Worm (Caenorhabditis elegans): ENCODE results near the gene mtrr-1.

DNA sequence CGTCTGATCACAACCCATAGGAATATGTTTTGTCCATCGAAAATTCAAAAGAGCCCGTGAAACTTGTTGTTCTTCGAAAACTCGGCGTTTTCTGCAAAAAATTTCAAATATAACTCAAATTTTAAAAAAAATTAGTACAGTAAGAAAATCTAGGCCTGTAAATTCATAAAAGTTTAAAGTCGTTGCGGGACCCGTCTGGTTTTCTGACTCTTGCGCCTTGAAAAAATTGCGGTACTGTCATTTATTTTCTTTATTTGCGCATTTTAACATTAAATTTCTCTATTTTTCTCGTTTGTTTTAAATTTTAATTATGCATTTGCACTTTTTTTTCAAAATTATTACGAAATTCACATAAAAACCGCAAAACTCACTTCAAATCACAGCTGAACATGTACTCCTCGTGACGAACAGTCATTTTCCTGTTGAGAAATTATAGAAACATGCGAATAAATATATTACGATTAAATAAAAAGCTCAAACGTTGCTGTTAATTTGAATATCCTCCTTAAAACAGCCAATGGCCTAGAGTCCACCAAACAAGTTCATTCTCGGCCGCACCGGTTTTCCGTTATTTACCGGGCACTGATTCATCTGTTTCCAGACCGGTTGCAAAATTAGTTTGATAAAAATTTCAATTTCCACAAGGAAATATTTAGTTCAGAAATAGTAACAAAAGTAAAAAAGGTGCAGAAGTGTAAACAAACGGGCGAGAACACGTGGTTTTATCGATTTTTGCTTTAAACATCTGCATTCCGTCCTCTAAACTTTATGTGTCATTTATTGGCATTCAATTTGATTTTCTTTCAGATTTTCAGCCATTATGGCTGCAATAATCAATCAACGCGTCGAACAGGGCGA lies 33.5 kb downstream of the mtrr-1 start, which contains the start of the genes csa-1 and wdfy-2:
- TF ChIP-seq snpc-4 (tag; optimal IDR thresholded peaks at IDR 0.05) (no peak), ztf-4 (tag; optimal IDR thresholded peaks at IDR 0.05) (no peak)

Measured in whole organism, L2 larva.